Fruit fly (Drosophila melanogaster) whole organism, embryonic: ENCODE measurements around the gene CG34057.

ENCODE experiments used
- Atf3 ChIP-seq: fragments of 200-800 bp; sonication (Bioruptor generic); optimal IDR thresholded peaks from 3 replicates; lab custom pipeline; 2016; ENCODE audit warnings: missing biosample characterization, missing genetic modification characterization
- BEAF-32 ChIP-seq: fragments of 200-800 bp; sonication (Bioruptor generic); optimal IDR thresholded peaks from 3 replicates; lab custom pipeline; 2017; ENCODE audit warnings: missing biosample characterization, missing genetic modification characterization, mild to moderate bottlenecking, moderate library complexity, missing genetic modification reagents
- CG10431 ChIP-seq: fragments of 200-800 bp; sonication (Bioruptor generic); optimal IDR thresholded peaks from 3 replicates; lab custom pipeline; 2018; ENCODE audit warnings: missing biosample characterization, mild to moderate bottlenecking, missing genetic modification characterization
- CG10543 ChIP-seq: fragments of 200-800 bp; sonication (Bioruptor generic); optimal IDR thresholded peaks from 3 replicates; lab custom pipeline; 2017; ENCODE audit warnings: missing biosample characterization, mild to moderate bottlenecking, missing genetic modification characterization, moderate library complexity
- CG11456 ChIP-seq: fragments of 200-800 bp; sonication (Bioruptor generic); IDR thresholded peaks from 3 replicates; pipeline ENCODE4 v1.3.6; 2022; ENCODE audit warnings: missing biosample characterization, missing genetic modification characterization
- CG17912 ChIP-seq: fragments of 200-800 bp; sonication (Bioruptor generic); optimal IDR thresholded peaks from 2 replicates; lab custom pipeline; 2018; ENCODE audit warnings: missing biosample characterization, mild to moderate bottlenecking, missing genetic modification characterization
- CG2712 ChIP-seq: fragments of 200-800 bp; optimal IDR thresholded peaks from 3 replicates; lab custom pipeline; 2019; ENCODE audit warnings: missing biosample characterization, mild to moderate bottlenecking, missing genetic modification characterization, moderate library complexity
- CG31388 ChIP-seq: fragments of 200-800 bp; sonication (Bioruptor generic); optimal IDR thresholded peaks from 2 replicates; lab custom pipeline; 2016; ENCODE audit warnings: missing biosample characterization, missing genetic modification characterization
- CG33213 ChIP-seq: fragments of 200-800 bp; sonication (Bioruptor generic); optimal IDR thresholded peaks from 3 replicates; lab custom pipeline; 2016; ENCODE audit warnings: missing biosample characterization, missing genetic modification characterization
- CG34422 ChIP-seq: fragments of 200-800 bp; sonication (Bioruptor generic); IDR thresholded peaks from 3 replicates; pipeline ENCODE4 v1.3.6; 2022; ENCODE audit warnings: missing biosample characterization, missing genetic modification characterization
- CG4707 ChIP-seq: fragments of 200-800 bp; sonication (Bioruptor generic); optimal IDR thresholded peaks from 2 replicates; lab custom pipeline; 2018; ENCODE audit warnings: missing biosample characterization, mild to moderate bottlenecking, missing genetic modification characterization, moderate library complexity
- CG4854 ChIP-seq: fragments of 200-800 bp; sonication (Bioruptor generic); optimal IDR thresholded peaks from 2 replicates; lab custom pipeline; 2016; ENCODE audit warnings: missing biosample characterization, missing genetic modification characterization, inconsistent platforms
- CG6254 ChIP-seq: fragments of 200-800 bp; sonication (Bioruptor generic); optimal IDR thresholded peaks from 3 replicates; lab custom pipeline; 2017; ENCODE audit warnings: mild to moderate bottlenecking, missing biosample characterization, missing genetic modification reagents, missing genetic modification characterization
- CHES-1-like ChIP-seq: fragments of 200-800 bp; sonication (Bioruptor generic); optimal IDR thresholded peaks from 2 replicates; lab custom pipeline; 2016; ENCODE audit warnings: missing biosample characterization, missing genetic modification characterization
- Camta ChIP-seq: fragments of 200-800 bp; sonication (Bioruptor generic); optimal IDR thresholded peaks from 2 replicates; lab custom pipeline; 2016; ENCODE audit warnings: missing biosample characterization, missing genetic modification characterization
- Chrac-16 ChIP-seq: fragments of 200-800 bp; sonication (Bioruptor generic); optimal IDR thresholded peaks from 3 replicates; lab custom pipeline; 2016; ENCODE audit warnings: missing biosample characterization, missing genetic modification characterization
- D19A ChIP-seq: fragments of 200-800 bp; optimal IDR thresholded peaks from 3 replicates; lab custom pipeline; 2019; ENCODE audit warnings: missing biosample characterization, mild to moderate bottlenecking, missing genetic modification characterization, moderate library complexity
- D19B ChIP-seq: fragments of 200-800 bp; sonication (Bioruptor generic); optimal IDR thresholded peaks from 2 replicates; lab custom pipeline; 2017; ENCODE audit warnings: missing biosample characterization, mild to moderate bottlenecking, missing genetic modification characterization
- Dad ChIP-seq: fragments of 200-800 bp; sonication (Bioruptor generic); optimal IDR thresholded peaks from 3 replicates; lab custom pipeline; 2016; ENCODE audit warnings: missing biosample characterization, missing genetic modification characterization
- Fer3 ChIP-seq: fragments of 200-800 bp; sonication (Bioruptor generic); optimal IDR thresholded peaks from 2 replicates; lab custom pipeline; 2018; ENCODE audit warnings: missing biosample characterization, mild to moderate bottlenecking, missing genetic modification characterization, moderate library complexity
- H2.0 ChIP-seq: fragments of 200-800 bp; sonication (Bioruptor generic); IDR thresholded peaks from 2 replicates; pipeline ENCODE4 v1.3.6; 2022; ENCODE audit warnings: missing biosample characterization, missing genetic modification characterization
- Hey ChIP-seq: fragments of 200-800 bp; sonication (Bioruptor generic); optimal IDR thresholded peaks from 3 replicates; lab custom pipeline; 2018; ENCODE audit warnings: missing biosample characterization, mild to moderate bottlenecking, missing genetic modification characterization
- HmgD ChIP-seq: fragments of 200-800 bp; sonication (Bioruptor generic); optimal IDR thresholded peaks from 3 replicates; lab custom pipeline; 2016; ENCODE audit warnings: missing biosample characterization, missing genetic modification characterization
- Hr51 ChIP-seq, 2 experiments: fragments of 200-800 bp; sonication (Bioruptor generic); optimal IDR thresholded peaks; 2 replicates in 1 of 2; 3 replicates in 1 of 2; lab custom pipeline; 2016 to 2018; ENCODE audit warnings: missing biosample characterization in 2 of 2, missing genetic modification characterization in 2 of 2, mild to moderate bottlenecking in 1 of 2, moderate library complexity in 1 of 2
- Nf-YC ChIP-seq: fragments of 200-800 bp; optimal IDR thresholded peaks from 3 replicates; lab custom pipeline; 2019; ENCODE audit warnings: missing biosample characterization, mild to moderate bottlenecking, missing genetic modification characterization, moderate library complexity
- Optix ChIP-seq: fragments of 200-800 bp; sonication (Bioruptor generic); IDR thresholded peaks from 3 replicates; pipeline ENCODE4 v1.3.6; 2022; ENCODE audit warnings: missing biosample characterization, missing genetic modification characterization
- Spps ChIP-seq: fragments of 200-800 bp; sonication (Bioruptor generic); optimal IDR thresholded peaks from 2 replicates; lab custom pipeline; 2018; ENCODE audit warnings: missing biosample characterization, mild to moderate bottlenecking, missing genetic modification characterization
- Taf1 ChIP-seq: fragments of 200-800 bp; sonication (Bioruptor generic); IDR thresholded peaks from 2 replicates; pipeline ENCODE4 v1.3.6; 2022; ENCODE audit warnings: missing biosample characterization, missing genetic modification characterization
- Vsx1 ChIP-seq: fragments of 200-800 bp; sonication (Bioruptor generic); optimal IDR thresholded peaks from 2 replicates; lab custom pipeline; 2017; ENCODE audit warnings: missing biosample characterization, mild to moderate bottlenecking, missing genetic modification characterization, missing genetic modification reagents
- ab ChIP-seq: fragments of 200-800 bp; sonication (Bioruptor generic); optimal IDR thresholded peaks from 2 replicates; lab custom pipeline; 2016; ENCODE audit warnings: missing biosample characterization, missing genetic modification characterization
- bcd ChIP-seq: fragments of 200-800 bp; sonication (Bioruptor generic); optimal IDR thresholded peaks from 2 replicates; lab custom pipeline; 2017; ENCODE audit warnings: missing biosample characterization, mild to moderate bottlenecking, missing genetic modification characterization
- bowl ChIP-seq: fragments of 200-800 bp; sonication (Bioruptor generic); IDR thresholded peaks from 2 replicates; pipeline ENCODE4 v1.3.6; 2022; ENCODE audit warnings: missing biosample characterization, missing genetic modification characterization
- btn ChIP-seq: fragments of 200-800 bp; sonication (Bioruptor generic); optimal IDR thresholded peaks from 2 replicates; lab custom pipeline; 2016; ENCODE audit warnings: missing biosample characterization, missing genetic modification characterization
- cad ChIP-seq: fragments of >200 bp; optimal IDR thresholded peaks from 2 replicates; lab custom pipeline; 2017; ENCODE audit warnings: missing biosample characterization, missing genetic modification characterization
- dm ChIP-seq: fragments of 200-800 bp; sonication (Bioruptor generic); optimal IDR thresholded peaks from 3 replicates; lab custom pipeline; 2016; ENCODE audit warnings: missing biosample characterization, missing genetic modification characterization
- dmrt99B ChIP-seq: fragments of 200-800 bp; sonication (Bioruptor generic); optimal IDR thresholded peaks from 2 replicates; lab custom pipeline; 2018; ENCODE audit warnings: missing biosample characterization, mild to moderate bottlenecking, missing genetic modification characterization, moderate library complexity
- esg ChIP-seq: fragments of 200-800 bp; sonication (Bioruptor generic); conservative IDR thresholded peaks from 2 replicates; pipeline ENCODE4 v1.3.6; 2022; ENCODE audit warnings: missing biosample characterization, missing genetic modification characterization
- fd102C ChIP-seq: fragments of 200-800 bp; sonication (Bioruptor generic); optimal IDR thresholded peaks from 2 replicates; lab custom pipeline; 2018; ENCODE audit warnings: missing biosample characterization, mild to moderate bottlenecking, missing genetic modification characterization, moderate library complexity
- fru ChIP-seq: fragments of >200 bp; optimal IDR thresholded peaks from 2 replicates; lab custom pipeline; 2017
- her ChIP-seq: fragments of 200-800 bp; sonication (Bioruptor generic); optimal IDR thresholded peaks from 2 replicates; lab custom pipeline; 2016; ENCODE audit warnings: missing biosample characterization, missing genetic modification characterization
- hth ChIP-seq: fragments of >200 bp; optimal IDR thresholded peaks from 2 replicates; lab custom pipeline; 2017; ENCODE audit warnings: inconsistent platforms
- ind ChIP-seq: fragments of 200-800 bp; sonication (Bioruptor generic); optimal IDR thresholded peaks from 3 replicates; lab custom pipeline; 2016; ENCODE audit warnings: missing biosample characterization, missing genetic modification characterization
- mam ChIP-seq: fragments of 200-800 bp; sonication (Bioruptor generic); optimal IDR thresholded peaks from 3 replicates; lab custom pipeline; 2016; ENCODE audit warnings: missing biosample characterization, missing genetic modification characterization
- oc ChIP-seq: fragments of 200-800 bp; sonication (Bioruptor generic); optimal IDR thresholded peaks from 2 replicates; lab custom pipeline; 2018; ENCODE audit warnings: missing biosample characterization, mild to moderate bottlenecking, missing genetic modification characterization, moderate library complexity
- sd ChIP-seq: fragments of 200-800 bp; sonication (Bioruptor generic); optimal IDR thresholded peaks from 3 replicates; lab custom pipeline; 2018; ENCODE audit warnings: missing biosample characterization, mild to moderate bottlenecking, missing genetic modification characterization, moderate library complexity
- sens-2 ChIP-seq: fragments of 200-800 bp; sonication (Bioruptor generic); IDR thresholded peaks from 2 replicates; pipeline ENCODE4 v1.3.6; 2022; ENCODE audit warnings: missing biosample characterization, missing genetic modification characterization
- shn ChIP-seq: fragments of 200-800 bp; sonication (Bioruptor generic); optimal IDR thresholded peaks from 3 replicates; lab custom pipeline; 2016; ENCODE audit warnings: missing biosample characterization, missing genetic modification characterization
- slbo ChIP-seq: fragments of 200-800 bp; sonication (Bioruptor generic); IDR thresholded peaks from 2 replicates; pipeline ENCODE4 v1.3.6; 2022; ENCODE audit warnings: missing biosample characterization, missing genetic modification characterization
- tin ChIP-seq: fragments of 200-800 bp; sonication (Bioruptor generic); optimal IDR thresholded peaks from 3 replicates; lab custom pipeline; 2016; ENCODE audit warnings: missing biosample characterization, missing genetic modification characterization
- z ChIP-seq: fragments of 200-800 bp; sonication (Bioruptor generic); IDR thresholded peaks from 3 replicates; pipeline ENCODE4 v1.3.6; 2022; ENCODE audit warnings: missing biosample characterization, missing genetic modification characterization

CG34057 gene

dm6 chr3L:857063-858015, 39.8 kb upstream of the CG34057 start, which contains the start of gene dpr20 (continued):
- TF ChIP-seq CG10543 (peak; percentile 63), Spps (no peak), CG10431 (GFP tag; lab: Kevin White, UChicago) (no peak), Chrac-16 (GFP tag; lab: Kevin White, UChicago) (peak; percentile 75), Hey (tag; lab: Kevin White, UChicago) (peak; percentile 14), Vsx1 (GFP tag; lab: Kevin White, UChicago) (peak; percentile 2), esg (GFP tag; lab: Robert Waterston, UW) (peak; percentile 79), Hr51 (GFP tag; optimal IDR thresholded peaks at IDR 0.05; lab: Kevin White, UChicago) (peak; percentile 49 to 61), HmgD (GFP tag; lab: Kevin White, UChicago) (peak; percentile 36), her (GFP tag; lab: Kevin White, UChicago) (peak; percentile 73), oc (tag; lab: Kevin White, UChicago) (peak; percentile 48), CG31388 (no peak), cad (GFP tag; lab: Kevin White, UChicago) (no peak), Taf1 (GFP tag; lab: Robert Waterston, UW) (peak; percentile 79), z (GFP tag; lab: Robert Waterston, UW) (no peak), D19A (tag; lab: Kevin White, UChicago) (peak; percentile 50), sd (tag; lab: Kevin White, UChicago) (peak; percentile 13), mam (GFP tag; lab: Kevin White, UChicago) (peak; percentile 92), CG6254 (no peak), fd102C (GFP tag; lab: Kevin White, UChicago) (no peak), dmrt99B (tag; lab: Kevin White, UChicago) (peak; percentile 70), ind (peak; percentile 89), slbo (peak; percentile 95), CG33213 (GFP tag; lab: Kevin White, UChicago) (peak; percentile 70), CG4854 (GFP tag; lab: Kevin White, UChicago) (peak; percentile 36), btn (peak; percentile 13), Dad (GFP tag; lab: Kevin White, UChicago) (peak; percentile 67), Nf-YC (tag; lab: Kevin White, UChicago) (peak; percentile 32), fru (no peak), D19B (peak; percentile 42), CG17912 (GFP tag; lab: Kevin White, UChicago) (peak; percentile 8), ab (GFP tag; lab: Kevin White, UChicago) (peak; percentile 0), CHES-1-like (peak; percentile 65), bcd (GFP tag; lab: Kevin White, UChicago) (peak; percentile 64), tin (peak; percentile 59), CG4707 (GFP tag; lab: Kevin White, UChicago) (peak; percentile 6), CG2712 (tag; lab: Kevin White, UChicago) (peak; percentile 60), CG11456 (GFP tag; lab: Robert Waterston, UW) (peak; percentile 95), Camta (GFP tag; lab: Kevin White, UChicago) (peak; percentile 65), Atf3 (GFP tag; lab: Kevin White, UChicago) (peak; percentile 49), Optix (GFP tag; lab: Robert Waterston, UW) (peak; percentile 87), sens-2 (GFP tag; lab: Robert Waterston, UW) (peak; percentile 79), shn (GFP tag; lab: Kevin White, UChicago) (peak; percentile 68), hth (lab: Kevin White, UChicago) (no peak), bowl (GFP tag; lab: Robert Waterston, UW) (peak; percentile 75), CG34422 (GFP tag; lab: Robert Waterston, UW) (peak; percentile 86), BEAF-32 (GFP tag; lab: Kevin White, UChicago) (no peak), Fer3 (tag; lab: Kevin White, UChicago) (peak; percentile 82), dm (GFP tag; lab: Kevin White, UChicago) (peak; percentile 15), H2.0 (GFP tag; lab: Robert Waterston, UW) (peak; percentile 85)
